Worm (Caenorhabditis elegans): ENCODE data around the gene col-98.

ce11 chrIII:13069416-13069815, 50.6 kb downstream of the col-98 start:
- TF ChIP-seq unc-130 (GFP tag; optimal IDR thresholded peaks at IDR 0.05) (no peak), aly-2 (tag; optimal IDR thresholded peaks at IDR 0.05) (no peak), R02D3.7 (tag; optimal IDR thresholded peaks at IDR 0.05) (no peak)

Data from whole organism, L4 larva.